Fruit fly (Drosophila melanogaster) whole organism, adult: ENCODE measurements around the gene HHEX.

Source experiments
- CG11617 ChIP-seq: fragments of 200-800 bp; sonication (Bioruptor generic); optimal IDR thresholded peaks from 2 replicates; lab custom pipeline; 2017; ENCODE audit warnings: mild to moderate bottlenecking, missing biosample characterization, missing genetic modification reagents, missing genetic modification characterization
- CG12768 ChIP-seq: fragments of 200-800 bp; sonication (Bioruptor generic); optimal IDR thresholded peaks from 2 replicates; lab custom pipeline; 2017; ENCODE audit warnings: missing biosample characterization, missing genetic modification characterization, mild to moderate bottlenecking, moderate library complexity, missing genetic modification reagents
- Clk ChIP-seq: fragments of 200-800 bp; sonication (Bioruptor generic); optimal IDR thresholded peaks from 2 replicates; lab custom pipeline; 2017; ENCODE audit warnings: missing biosample characterization, missing genetic modification characterization
- kay ChIP-seq: fragments of 200-800 bp; sonication (Bioruptor generic); peaks from one replicate; lab custom pipeline; 2016; ENCODE audit warnings: missing biosample characterization, missing genetic modification characterization, borderline replicate concordance
- ovo ChIP-seq: fragments of 200-800 bp; sonication (Bioruptor generic); optimal IDR thresholded peaks from 2 replicates; lab custom pipeline; 2016; ENCODE audit warnings: missing biosample characterization, missing genetic modification characterization
- toe ChIP-seq: fragments of 200-800 bp; sonication (Bioruptor generic); optimal IDR thresholded peaks from 2 replicates; lab custom pipeline; 2016; ENCODE audit warnings: missing biosample characterization, missing genetic modification characterization

DNA sequence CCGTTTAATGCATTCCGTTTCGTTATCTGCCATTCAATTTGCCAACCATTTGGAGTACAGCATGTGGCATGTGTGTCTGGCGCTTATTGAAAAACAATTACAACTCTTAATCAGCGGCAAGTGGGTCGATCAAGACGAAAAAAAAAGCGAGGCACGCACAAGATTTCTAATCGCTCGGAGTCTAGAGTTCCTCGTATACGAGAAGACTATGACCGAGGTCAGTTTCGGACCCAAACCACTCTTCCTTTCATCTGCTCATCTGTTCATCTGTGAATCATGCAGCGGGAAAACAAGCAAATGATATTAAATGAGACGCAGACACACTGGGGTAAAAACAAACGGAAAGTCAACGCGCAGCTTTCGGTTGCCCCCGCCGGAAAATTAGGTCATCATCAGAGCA, 10.8 kb upstream of the HHEX start:
- TF ChIP-seq Clk (GFP tag; lab: Kevin White, UChicago) (no peak), kay (GFP tag; lab: Kevin White, UChicago) (no peak), CG11617 (no peak), ovo (no peak), CG12768 (GFP tag; lab: Kevin White, UChicago) (no peak), toe (GFP tag; lab: Kevin White, UChicago) (no peak)
